Worm (Caenorhabditis elegans): ENCODE measurements around the gene Y17G7B.12.

- no peak for TF ChIP-seq unc-62 (GFP tag; optimal IDR thresholded peaks at IDR 0.05)
- TF ChIP-seq blmp-1 (tag; optimal IDR thresholded peaks at IDR 0.05), result no peak
- no peak for TF ChIP-seq elt-3 (tag; optimal IDR thresholded peaks at IDR 0.05)
Measured at ce11 chrII:11992701-11993100, 31.0 kb upstream of the Y17G7B.12 start, which contains the start of gene dhps-1.
